Worm (Caenorhabditis elegans) whole organism, L3 larva: ENCODE measurements around the gene F36H5.8.

Experiments used
- R02D3.7 ChIP-seq: fragments of 150-350 bp; optimal IDR thresholded peaks from 2 replicates; lab custom pipeline; 2014; ENCODE audit warnings: missing biosample characterization, missing genetic modification characterization
- ZK546.5 ChIP-seq: sonication (generic microtip); optimal IDR thresholded peaks from 2 replicates; lab custom pipeline; 2017; ENCODE audit warnings: missing biosample characterization, missing genetic modification characterization
- aly-2 ChIP-seq: fragments of 150-350 bp; optimal IDR thresholded peaks from 2 replicates; lab custom pipeline; 2014; ENCODE audit warnings: missing biosample characterization, missing genetic modification characterization
- ama-1 ChIP-seq: fragments of 150-350 bp; optimal IDR thresholded peaks from 2 replicates; lab custom pipeline; 2018
- ceh-16 ChIP-seq: sonication (generic microtip); optimal IDR thresholded peaks from 2 replicates; lab custom pipeline; 2017; ENCODE audit warnings: missing biosample characterization, missing genetic modification characterization
- ceh-28 ChIP-seq: fragments of 150-350 bp; optimal IDR thresholded peaks from 2 replicates; lab custom pipeline; 2014; ENCODE audit warnings: missing biosample characterization, missing genetic modification reagents, missing genetic modification characterization
- ceh-82 ChIP-seq: fragments of 150-350 bp; optimal IDR thresholded peaks from 2 replicates; lab custom pipeline; 2014; ENCODE audit warnings: missing biosample characterization, missing genetic modification characterization
- daf-12 ChIP-seq: fragments of 150-350 bp; optimal IDR thresholded peaks from 2 replicates; lab custom pipeline; 2014; ENCODE audit warnings: missing biosample characterization, missing genetic modification reagents, missing genetic modification characterization
- egl-27 ChIP-seq: sonication (generic microtip); optimal IDR thresholded peaks from 4 replicates; lab custom pipeline; 2017; ENCODE audit warnings: missing biosample characterization, missing genetic modification reagents, missing genetic modification characterization
- elt-1 ChIP-seq: fragments of 150-350 bp; optimal IDR thresholded peaks from 2 replicates; lab custom pipeline; 2014; ENCODE audit warnings: missing biosample characterization, missing genetic modification characterization
- eor-1 ChIP-seq, 2 experiments: fragments of 150-350 bp; optimal IDR thresholded peaks; 2 replicates each; lab custom pipeline; 2014 to 2018; ENCODE audit warnings: missing biosample characterization in 2 of 2, missing genetic modification characterization in 2 of 2
- fkh-2 ChIP-seq: fragments of 150-350 bp; optimal IDR thresholded peaks from 2 replicates; lab custom pipeline; 2014; ENCODE audit warnings: missing biosample characterization, missing genetic modification reagents, missing genetic modification characterization
- fos-1 ChIP-seq: fragments of 150-350 bp; optimal IDR thresholded peaks from 2 replicates; lab custom pipeline; 2014; ENCODE audit warnings: missing biosample characterization, missing genetic modification characterization
- jun-1 ChIP-seq: fragments of 150-350 bp; optimal IDR thresholded peaks from 2 replicates; lab custom pipeline; 2014; ENCODE audit warnings: missing biosample characterization, missing genetic modification reagents, missing genetic modification characterization
- lin-15B ChIP-seq: fragments of 150-350 bp; optimal IDR thresholded peaks from 2 replicates; lab custom pipeline; 2014; ENCODE audit warnings: missing biosample characterization, missing genetic modification characterization
- lsy-12 ChIP-seq: sonication (generic microtip); optimal IDR thresholded peaks from 2 replicates; lab custom pipeline; 2016; ENCODE audit warnings: mild to moderate bottlenecking, missing genetic modification characterization, missing compliant biosample characterization
- mdl-1 ChIP-seq: fragments of 150-350 bp; optimal IDR thresholded peaks from 2 replicates; lab custom pipeline; 2014; ENCODE audit warnings: missing biosample characterization, missing genetic modification characterization
- nhr-12 ChIP-seq: fragments of 150-350 bp; optimal IDR thresholded peaks from 2 replicates; lab custom pipeline; 2014; ENCODE audit warnings: missing biosample characterization, missing genetic modification characterization
- nhr-23 ChIP-seq: fragments of 150-350 bp; optimal IDR thresholded peaks from 2 replicates; lab custom pipeline; 2014; ENCODE audit warnings: missing biosample characterization, missing genetic modification reagents, missing genetic modification characterization
- nhr-237 ChIP-seq: fragments of 150-350 bp; optimal IDR thresholded peaks from 2 replicates; lab custom pipeline; 2014; ENCODE audit warnings: missing biosample characterization, missing genetic modification characterization
- nhr-25 ChIP-seq: sonication (generic microtip); optimal IDR thresholded peaks from 2 replicates; lab custom pipeline; 2017; ENCODE audit warnings: missing biosample characterization, missing genetic modification characterization
- nhr-28 ChIP-seq: fragments of 150-350 bp; optimal IDR thresholded peaks from 2 replicates; lab custom pipeline; 2014; ENCODE audit warnings: missing biosample characterization, missing genetic modification characterization
- pha-4 ChIP-seq: fragments of 150-350 bp; optimal IDR thresholded peaks from 2 replicates; lab custom pipeline; 2014; ENCODE audit warnings: missing biosample characterization, missing genetic modification reagents, missing genetic modification characterization
- pqm-1 ChIP-seq: fragments of 150-350 bp; optimal IDR thresholded peaks from 2 replicates; lab custom pipeline; 2017; ENCODE audit warnings: missing biosample characterization, missing genetic modification characterization, inconsistent platforms
- sea-2 ChIP-seq: fragments of 150-350 bp; sonication (generic microtip); optimal IDR thresholded peaks from 4 replicates; lab custom pipeline; 2014; ENCODE audit warnings: missing biosample characterization, missing genetic modification reagents, missing genetic modification characterization
- skn-1 ChIP-seq: fragments of 150-350 bp; optimal IDR thresholded peaks from 2 replicates; lab custom pipeline; 2014; ENCODE audit warnings: missing biosample characterization, missing genetic modification characterization
- snpc-4 ChIP-seq: fragments of 150-350 bp; optimal IDR thresholded peaks from 2 replicates; lab custom pipeline; 2014; ENCODE audit warnings: missing biosample characterization, missing genetic modification characterization
- tbx-2 ChIP-seq: sonication (generic microtip); optimal IDR thresholded peaks from 2 replicates; lab custom pipeline; 2016; ENCODE audit warnings: mild to moderate bottlenecking, missing genetic modification characterization, missing compliant biosample characterization
- unc-39 ChIP-seq: sonication (generic microtip); optimal IDR thresholded peaks from 4 replicates; lab custom pipeline; 2017; ENCODE audit warnings: missing biosample characterization, missing genetic modification characterization
- unc-62 ChIP-seq: fragments of 150-350 bp; sonication (generic microtip); optimal IDR thresholded peaks from 4 replicates; lab custom pipeline; 2014; ENCODE audit warnings: missing biosample characterization, missing genetic modification reagents, missing genetic modification characterization
- zag-1 ChIP-seq: fragments of 150-350 bp; optimal IDR thresholded peaks from 2 replicates; lab custom pipeline; 2014; ENCODE audit warnings: missing biosample characterization, missing genetic modification characterization
- ztf-11 ChIP-seq: fragments of 150-350 bp; optimal IDR thresholded peaks from 2 replicates; lab custom pipeline; 2014; ENCODE audit warnings: missing biosample characterization, missing genetic modification characterization
- ztf-4 ChIP-seq: fragments of 150-350 bp; optimal IDR thresholded peaks from 2 replicates; lab custom pipeline; 2014; ENCODE audit warnings: missing biosample characterization, missing genetic modification characterization

Gene F36H5.8

ce11 chrII:1756582-1756981 is 6.1 kb upstream of the F36H5.8 start, which contains the start of gene fbxb-53:
Gene fbxb-53 (plus strand): TSS chrII:1756882.
- TF ChIP-seq unc-39 (tag; lab: Kevin White, UChicago) (no peak), ama-1 (lab: Kevin White, UChicago) (no peak), fos-1 (no peak), ceh-28 (tag; lab: Kevin White, UChicago) (no peak), lin-15B (no peak), R02D3.7 (tag; lab: Kevin White, UChicago) (no peak), ceh-16 (tag; lab: Kevin White, UChicago) (no peak), sea-2 (GFP tag; lab: Kevin White, UChicago) (no peak), ceh-82 (tag; lab: Kevin White, UChicago) (no peak), lsy-12 (tag; lab: Kevin White, UChicago) (no peak)

- TF ChIP-seq snpc-4 (no peak), pha-4 (tag; lab: Kevin White, UChicago) (no peak), nhr-28 (tag; lab: Kevin White, UChicago) (no peak), aly-2 (tag; lab: Kevin White, UChicago) (no peak), nhr-12 (no peak), eor-1 (tag; optimal IDR thresholded peaks at IDR 0.05; lab: Kevin White, UChicago) (no peak), daf-12 (no peak), egl-27 (tag; lab: Kevin White, UChicago) (no peak), nhr-237 (tag; lab: Kevin White, UChicago) (no peak)
Measured at ce11 chrII:1756072-1756471, 5.6 kb upstream of the F36H5.8 start, which contains the start of gene F36H5.17. Gene F36H5.17 (minus strand): TSS chrII:1756172.

DNA sequence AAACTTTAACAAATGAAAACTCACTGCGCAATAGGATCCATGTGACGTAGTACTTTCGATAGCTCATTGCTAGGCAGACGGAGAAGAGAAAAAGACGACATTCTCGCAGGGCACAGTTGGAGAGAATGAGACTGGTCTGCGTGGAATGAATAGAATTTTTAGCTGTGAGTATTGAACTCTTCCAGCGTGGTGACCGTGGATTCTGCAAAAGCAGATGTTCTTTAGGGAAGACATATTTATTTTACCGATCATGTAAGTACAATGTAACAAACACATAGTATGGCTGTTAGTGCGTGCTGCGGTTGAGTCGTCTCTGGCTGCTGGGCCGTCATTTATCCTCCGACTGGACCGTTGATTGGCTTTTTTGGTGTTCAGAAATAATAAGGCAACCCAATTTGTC is 2.5 kb upstream of the F36H5.8 start, which contains the start of gene F36H5.9:
Gene F36H5.9, minus strand, starts transcription at position 101 of the 400 bp plus-strand sequence.
- TF ChIP-seq skn-1 (tag; lab: Kevin White, UChicago) (no peak), daf-12 (no peak), sea-2 (GFP tag; lab: Kevin White, UChicago) (no peak), ztf-11 (tag; lab: Kevin White, UChicago) (no peak), fos-1 (no peak), lsy-12 (tag; lab: Kevin White, UChicago) (no peak), jun-1 (no peak), ceh-16 (tag; lab: Kevin White, UChicago) (no peak)
- TF ChIP-seq, all 47 proteins: peak for 0

- TF ChIP-seq ZK546.5 (tag; lab: Kevin White, UChicago) (no peak), jun-1 (no peak), unc-62 (GFP tag; lab: Kevin White, UChicago) (no peak), ama-1 (lab: Kevin White, UChicago) (no peak), fos-1 (no peak), mdl-1 (tag; lab: Kevin White, UChicago) (no peak), fkh-2 (tag; lab: Kevin White, UChicago) (no peak), elt-1 (no peak), nhr-28 (tag; lab: Kevin White, UChicago) (no peak), lin-15B (no peak), nhr-237 (tag; lab: Kevin White, UChicago) (no peak), nhr-23 (tag; lab: Kevin White, UChicago) (no peak), ztf-11 (tag; lab: Kevin White, UChicago) (no peak), zag-1 (tag; lab: Kevin White, UChicago) (no peak)
- TF ChIP-seq, all 47 proteins: peak for 0
Measured at ce11 chrII:1744183-1744582, 6.3 kb downstream of the F36H5.8 start, which contains the start of gene clec-19. Gene clec-19 (plus strand): TSS chrII:1744483.

DNA sequence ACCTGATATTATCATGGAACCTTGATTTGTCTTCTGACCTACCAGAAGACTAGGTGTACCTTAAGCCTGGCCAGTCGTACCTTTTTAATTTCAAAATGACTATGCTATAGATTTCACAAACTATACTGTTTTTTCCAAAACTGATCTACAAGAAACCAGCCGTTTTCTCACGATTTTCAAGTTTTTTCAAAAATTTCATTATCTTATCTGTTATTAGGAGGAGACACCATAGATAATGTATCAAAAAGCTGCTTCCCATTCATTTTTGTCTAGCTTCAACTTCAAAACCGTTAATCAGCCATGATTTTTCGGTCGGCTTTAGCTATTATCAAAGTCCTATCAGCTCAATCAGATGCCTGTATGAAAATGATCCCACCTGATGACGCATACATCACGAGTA is 8.0 kb downstream of the F36H5.8 start, which contains the start of gene F36H5.12:
Gene F36H5.12, plus strand, starts transcription at position 301 of the 400 bp plus-strand sequence.
- TF ChIP-seq ceh-28 (tag; lab: Kevin White, UChicago) (no peak), pqm-1 (tag; lab: Kevin White, UChicago) (no peak), nhr-25 (no peak), lin-15B (no peak), pha-4 (tag; lab: Kevin White, UChicago) (no peak), jun-1 (no peak), ztf-4 (tag; lab: Kevin White, UChicago) (no peak)

- TF ChIP-seq ZK546.5 (tag; lab: Kevin White, UChicago) (no peak), daf-12 (no peak), snpc-4 (no peak), tbx-2 (tag; lab: Kevin White, UChicago) (no peak)
Measured at ce11 chrII:1741248-1741647, 9.2 kb downstream of the F36H5.8 start, which contains the start of gene K07G6.1. Gene K07G6.1 (plus strand): TSS chrII:1741548.
